Fruit fly (Drosophila melanogaster) whole organism, adult: Measurements from ENCODE around the gene spict.

Source experiments
- CG12768 ChIP-seq: fragments of 200-800 bp; sonication (Bioruptor generic); optimal IDR thresholded peaks from 2 replicates; lab custom pipeline; 2017; ENCODE audit warnings: missing biosample characterization, missing genetic modification characterization, mild to moderate bottlenecking, moderate library complexity, missing genetic modification reagents
- CG1620 ChIP-seq: fragments of 200-800 bp; sonication (Bioruptor generic); optimal IDR thresholded peaks from 2 replicates; lab custom pipeline; 2016; ENCODE audit warnings: missing biosample characterization, missing genetic modification characterization
- CG33017 ChIP-seq: fragments of 200-800 bp; sonication (Bioruptor generic); optimal IDR thresholded peaks from 2 replicates; lab custom pipeline; 2018; ENCODE audit warnings: missing biosample characterization, mild to moderate bottlenecking, missing genetic modification characterization, moderate library complexity
- Hr96 ChIP-seq: fragments of 200-800 bp; sonication (Bioruptor generic); optimal IDR thresholded peaks from 2 replicates; lab custom pipeline; 2016; ENCODE audit warnings: missing biosample characterization, missing genetic modification characterization
- bab1 ChIP-seq: fragments of 200-800 bp; sonication (Bioruptor generic); optimal IDR thresholded peaks from 3 replicates; lab custom pipeline; 2019; ENCODE audit warnings: missing biosample characterization, mild to moderate bottlenecking, missing genetic modification characterization, moderate library complexity
- tj ChIP-seq: fragments of 200-800 bp; sonication (Bioruptor generic); optimal IDR thresholded peaks from 3 replicates; lab custom pipeline; 2017; ENCODE audit warnings: missing biosample characterization, mild to moderate bottlenecking, missing genetic modification characterization, moderate library complexity

- no peak for TF ChIP-seq CG1620
- TF ChIP-seq bab1 (GFP tag; lab: Kevin White, UChicago): no peak
- no peak for TF ChIP-seq tj (GFP tag; lab: Kevin White, UChicago)
- no peak for TF ChIP-seq CG12768
- TF ChIP-seq Hr96 (GFP tag; lab: Kevin White, UChicago): no peak
- TF ChIP-seq CG33017 (tag; lab: Kevin White, UChicago): no peak
Observed at dm6 chr2L:12672296-12672695, 32.2 kb upstream of the spict start.
